Worm (Caenorhabditis elegans) whole organism, mixed stage, embryonic: Measurements from ENCODE around the gene gbas-1.

Experiments
- M03D4.4 ChIP-seq: sonication (generic microtip); optimal IDR thresholded peaks from 2 replicates; lab custom pipeline; 2017; ENCODE audit warnings: mild to moderate bottlenecking, missing genetic modification characterization, missing compliant biosample characterization
- bed-3 ChIP-seq: fragments of 200-800 bp; sonication (Bioruptor generic); optimal IDR thresholded peaks from 3 replicates; lab custom pipeline; 2018; ENCODE audit warnings: mild to moderate bottlenecking, missing genetic modification characterization, moderate library complexity, missing compliant biosample characterization
- blmp-1 ChIP-seq: fragments of 150-350 bp; optimal IDR thresholded peaks from 2 replicates; lab custom pipeline; 2014; ENCODE audit warnings: missing biosample characterization, missing genetic modification characterization
- ceh-39 ChIP-seq: fragments of 150-350 bp; optimal IDR thresholded peaks from 2 replicates; lab custom pipeline; 2014; ENCODE audit warnings: missing biosample characterization, missing genetic modification characterization
- ceh-83 ChIP-seq: fragments of 200-800 bp; sonication (Bioruptor generic); optimal IDR thresholded peaks from 2 replicates; lab custom pipeline; 2018; ENCODE audit warnings: mild to moderate bottlenecking, missing genetic modification characterization, missing compliant biosample characterization
- ces-1 ChIP-seq: fragments of 150-350 bp; optimal IDR thresholded peaks from 2 replicates; lab custom pipeline; 2014; ENCODE audit warnings: missing biosample characterization, missing genetic modification reagents, missing genetic modification characterization
- cnd-1 ChIP-seq: fragments of 200-800 bp; sonication (Bioruptor generic); optimal IDR thresholded peaks from 2 replicates; lab custom pipeline; 2018; ENCODE audit warnings: mild to moderate bottlenecking, missing genetic modification characterization, missing compliant biosample characterization
- drap-1 ChIP-seq: fragments of 200-800 bp; sonication (Bioruptor generic); optimal IDR thresholded peaks from 3 replicates; lab custom pipeline; 2018; ENCODE audit warnings: mild to moderate bottlenecking, missing genetic modification characterization, missing compliant biosample characterization
- elt-1 ChIP-seq: sonication (generic microtip); optimal IDR thresholded peaks from 2 replicates; lab custom pipeline; 2017; ENCODE audit warnings: missing genetic modification characterization, mild to moderate bottlenecking, missing compliant biosample characterization, antibody characterized with exemption, moderate library complexity, borderline replicate concordance; ENCODE audit not compliant: insufficient read depth
- flh-1 ChIP-seq: fragments of 200-800 bp; sonication (Bioruptor generic); optimal IDR thresholded peaks from 2 replicates; lab custom pipeline; 2018; ENCODE audit warnings: mild to moderate bottlenecking, missing genetic modification characterization, moderate library complexity, missing compliant biosample characterization
- ham-2 ChIP-seq: fragments of 200-800 bp; sonication (Bioruptor generic); optimal IDR thresholded peaks from 2 replicates; lab custom pipeline; 2018; ENCODE audit warnings: mild to moderate bottlenecking, missing genetic modification characterization, missing compliant biosample characterization
- hlh-1 ChIP-seq: fragments of 150-350 bp; optimal IDR thresholded peaks from 2 replicates; lab custom pipeline; 2014; ENCODE audit warnings: missing biosample characterization, missing genetic modification reagents, missing genetic modification characterization
- lin-13 ChIP-seq: fragments of 150-350 bp; optimal IDR thresholded peaks from 2 replicates; lab custom pipeline; 2014; ENCODE audit warnings: missing biosample characterization, missing genetic modification characterization
- lin-32 ChIP-seq: fragments of 200-800 bp; sonication (Bioruptor generic); optimal IDR thresholded peaks from 2 replicates; lab custom pipeline; 2018; ENCODE audit warnings: mild to moderate bottlenecking, missing genetic modification characterization, missing compliant biosample characterization
- lsy-2 ChIP-seq: fragments of 150-350 bp; optimal IDR thresholded peaks from 2 replicates; lab custom pipeline; 2014; ENCODE audit warnings: missing biosample characterization, missing genetic modification characterization
- mab-5 ChIP-seq: fragments of 150-350 bp; optimal IDR thresholded peaks from 2 replicates; lab custom pipeline; 2014; ENCODE audit warnings: missing biosample characterization, missing genetic modification characterization
- mep-1 ChIP-seq: fragments of 150-350 bp; optimal IDR thresholded peaks from 2 replicates; lab custom pipeline; 2017; ENCODE audit warnings: missing biosample characterization, missing genetic modification reagents, missing genetic modification characterization, inconsistent platforms
- mls-2 ChIP-seq: sonication (generic microtip); optimal IDR thresholded peaks from 2 replicates; lab custom pipeline; 2016; ENCODE audit warnings: mild to moderate bottlenecking, missing genetic modification characterization, moderate library complexity, missing compliant biosample characterization
- nhr-12 ChIP-seq: fragments of 150-350 bp; optimal IDR thresholded peaks from 2 replicates; lab custom pipeline; 2014; ENCODE audit warnings: missing biosample characterization, missing genetic modification characterization
- nhr-237 ChIP-seq: fragments of 150-350 bp; optimal IDR thresholded peaks from 2 replicates; lab custom pipeline; 2014; ENCODE audit warnings: missing biosample characterization, missing genetic modification characterization
- nhr-28 ChIP-seq: fragments of 150-350 bp; optimal IDR thresholded peaks from 2 replicates; lab custom pipeline; 2014; ENCODE audit warnings: missing biosample characterization, missing genetic modification characterization
- nhr-76 ChIP-seq: sonication (generic microtip); optimal IDR thresholded peaks from 2 replicates; lab custom pipeline; 2017; ENCODE audit warnings: missing biosample characterization, missing genetic modification characterization
- pha-4 ChIP-seq: fragments of 150-350 bp; optimal IDR thresholded peaks from 2 replicates; lab custom pipeline; 2018; ENCODE audit warnings: missing biosample characterization, missing genetic modification reagents, missing genetic modification characterization
- snpc-4 ChIP-seq: fragments of 150-350 bp; optimal IDR thresholded peaks from 2 replicates; lab custom pipeline; 2014; ENCODE audit warnings: missing biosample characterization, missing genetic modification characterization
- sptf-1 ChIP-seq: sonication (generic microtip); optimal IDR thresholded peaks from 2 replicates; lab custom pipeline; 2017; ENCODE audit warnings: mild to moderate bottlenecking, missing genetic modification characterization, moderate library complexity, missing compliant biosample characterization
- tbx-8 ChIP-seq: fragments of 200-800 bp; sonication (Bioruptor generic); optimal IDR thresholded peaks from 2 replicates; lab custom pipeline; 2018; ENCODE audit warnings: mild to moderate bottlenecking, missing genetic modification characterization, moderate library complexity, missing compliant biosample characterization
- unc-120 ChIP-seq: sonication (generic microtip); optimal IDR thresholded peaks from 2 replicates; lab custom pipeline; 2017; ENCODE audit warnings: missing genetic modification characterization, missing compliant biosample characterization; ENCODE audit not compliant: poor library complexity, severe bottlenecking
- unc-39 ChIP-seq: fragments of 150-350 bp; optimal IDR thresholded peaks from 2 replicates; lab custom pipeline; 2014; ENCODE audit warnings: missing biosample characterization, missing genetic modification characterization
- unc-62 ChIP-seq: fragments of 150-350 bp; optimal IDR thresholded peaks from 2 replicates; lab custom pipeline; 2014; ENCODE audit warnings: missing biosample characterization, missing genetic modification reagents, missing genetic modification characterization
- zip-8 ChIP-seq: fragments of 150-350 bp; optimal IDR thresholded peaks from 2 replicates; lab custom pipeline; 2014; ENCODE audit warnings: missing biosample characterization, missing genetic modification characterization
- ztf-11 ChIP-seq: fragments of 150-350 bp; optimal IDR thresholded peaks from 2 replicates; lab custom pipeline; 2014; ENCODE audit warnings: missing biosample characterization, missing genetic modification characterization

Gene gbas-1

DNA sequence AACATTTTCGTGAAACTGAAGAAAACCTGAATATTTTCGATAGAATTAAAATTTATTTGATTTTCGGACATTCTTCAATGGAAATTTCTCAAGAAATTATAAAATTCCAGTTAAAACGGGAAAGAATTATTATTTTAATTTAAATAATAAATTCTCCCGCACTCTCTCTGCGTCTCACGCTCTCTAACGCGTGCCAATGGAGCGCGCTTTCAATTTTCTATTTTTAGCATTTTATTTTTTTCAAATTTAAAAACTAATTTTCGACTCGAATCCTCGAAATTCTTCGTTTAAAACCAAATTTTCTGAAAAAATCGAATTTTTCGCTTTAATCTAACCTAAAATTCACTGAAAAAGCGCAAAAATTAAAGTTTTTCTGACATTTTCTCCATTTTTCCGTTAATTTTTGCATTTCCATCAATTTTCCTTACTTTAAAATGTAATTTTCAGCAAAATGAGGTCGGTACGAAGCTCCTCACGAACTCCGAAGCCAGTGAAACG, at the start of gene gbas-1:
gbas-1 (plus strand) TSS at position 448 of the 498 bp plus-strand sequence.
- TF ChIP-seq ces-1 (GFP tag; lab: Kevin White, UChicago) (peak; percentile 34), nhr-76 (tag; lab: Kevin White, UChicago) (no peak), lsy-2 (tag; lab: Kevin White, UChicago) (no peak), snpc-4 (no peak), nhr-237 (peak; percentile 2), unc-62 (no peak), ham-2 (no peak), ztf-11 (tag; lab: Kevin White, UChicago) (no peak), unc-39 (no peak), mls-2 (tag; lab: Kevin White, UChicago) (no peak), elt-1 (tag; lab: Kevin White, UChicago) (no peak), ceh-83 (no peak), tbx-8 (GFP tag; lab: Kevin White, UChicago) (no peak), hlh-1 (no peak), pha-4 (tag; lab: Kevin White, UChicago) (no peak), bed-3 (no peak), unc-120 (tag; lab: Kevin White, UChicago) (peak; percentile 99), lin-32 (GFP tag; lab: Kevin White, UChicago) (no peak), M03D4.4 (tag; lab: Kevin White, UChicago) (no peak), mab-5 (tag; lab: Kevin White, UChicago) (no peak), nhr-28 (tag; lab: Kevin White, UChicago) (no peak), ceh-39 (tag; lab: Kevin White, UChicago) (no peak)

DNA sequence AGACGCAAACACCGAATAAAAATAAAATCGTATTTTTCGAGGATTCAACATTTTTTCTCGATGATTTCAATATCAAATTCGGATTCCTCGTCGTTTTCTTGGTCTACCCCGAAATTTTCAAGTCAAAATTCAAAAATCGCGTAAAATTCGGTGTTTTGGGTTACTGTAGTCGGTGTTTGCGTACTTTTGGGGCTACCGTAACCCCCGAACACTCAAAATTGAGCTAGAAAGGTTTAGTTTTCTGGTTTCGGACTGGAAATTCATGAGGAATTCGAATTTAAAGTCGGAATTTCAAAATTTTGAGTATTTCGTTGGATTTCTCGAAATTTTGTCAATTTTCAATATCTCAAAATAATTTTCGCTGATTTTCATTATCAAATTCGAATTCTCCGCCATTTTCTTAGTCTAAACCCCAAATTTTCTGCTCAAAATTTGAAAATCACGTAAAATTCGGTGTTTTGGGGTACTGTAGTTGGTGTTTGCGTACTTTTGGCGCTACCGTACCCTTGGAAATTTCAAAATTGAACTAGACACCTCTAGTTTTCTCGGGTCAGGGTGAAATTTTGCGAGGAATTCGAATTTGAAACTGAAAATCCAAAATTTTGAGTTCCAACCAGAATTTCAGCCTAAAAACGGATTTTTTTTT, 48.6 kb upstream of the gbas-1 start:
- no peak for TF ChIP-seq nhr-12
- TF ChIP-seq unc-39 = no peak
- TF ChIP-seq lsy-2 (tag; lab: Kevin White, UChicago) = peak; percentile 79
- no peak for TF ChIP-seq zip-8 (tag; lab: Kevin White, UChicago)
- TF ChIP-seq nhr-28 (tag; lab: Kevin White, UChicago) = no peak
- TF ChIP-seq cnd-1 (tag; lab: Kevin White, UChicago) = no peak
- peak; percentile 55 for TF ChIP-seq lin-13 (tag; lab: Kevin White, UChicago)
- TF ChIP-seq elt-1 (tag; lab: Kevin White, UChicago) = no peak
- no peak for TF ChIP-seq ces-1 (GFP tag; lab: Kevin White, UChicago)

DNA sequence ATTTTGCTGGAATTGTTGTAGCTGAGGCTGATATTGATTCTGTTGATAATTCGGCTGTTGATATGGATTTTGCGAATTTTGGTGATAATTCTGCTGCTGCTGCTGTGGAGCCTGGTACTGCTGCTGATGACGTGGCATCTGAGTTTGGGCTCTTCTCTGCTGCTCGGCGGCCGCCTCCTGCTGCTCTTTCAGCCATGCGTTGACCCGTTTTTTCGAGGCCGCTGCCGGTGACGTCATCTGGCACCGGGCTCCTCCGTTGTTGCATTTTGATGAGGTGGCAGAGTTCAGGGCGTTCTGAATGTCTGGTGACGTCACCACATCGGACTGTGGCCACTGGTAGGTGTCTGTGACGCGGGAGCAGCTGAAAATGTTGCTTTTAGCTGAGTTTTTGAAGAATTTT, 47.7 kb upstream of the gbas-1 start:
- TF ChIP-seq ces-1 (GFP tag; lab: Kevin White, UChicago) (no peak), drap-1 (GFP tag; lab: Kevin White, UChicago) (no peak), unc-62 (no peak), zip-8 (tag; lab: Kevin White, UChicago) (peak; percentile 15), sptf-1 (tag; lab: Kevin White, UChicago) (no peak), nhr-237 (no peak), ztf-11 (tag; lab: Kevin White, UChicago) (no peak), nhr-76 (tag; lab: Kevin White, UChicago) (no peak)

DNA sequence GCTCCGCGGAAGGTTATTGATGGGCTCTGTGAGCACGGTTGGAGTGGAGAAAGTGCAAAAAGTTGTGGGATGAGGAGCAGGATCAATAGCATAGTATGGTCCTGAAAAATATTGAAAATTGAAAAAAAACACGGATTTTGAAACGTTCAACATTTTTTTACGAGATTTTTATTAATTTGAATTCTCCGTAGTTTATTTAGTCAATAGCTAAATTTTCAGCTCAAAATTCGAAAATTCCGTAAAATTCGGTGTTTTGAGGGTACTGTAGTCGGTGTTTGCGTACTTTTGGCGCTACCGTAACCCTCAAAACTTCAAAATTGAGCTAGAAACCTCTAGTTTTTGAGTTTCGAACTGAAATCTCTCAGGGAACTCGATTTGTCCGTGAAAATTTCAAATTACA, 45.8 kb upstream of the gbas-1 start, which contains the start of gene pqn-42:
pqn-42 (minus strand) TSS at position 101 of the 400 bp plus-strand sequence.
- no peak for TF ChIP-seq ces-1 (GFP tag; lab: Kevin White, UChicago)
- no peak for TF ChIP-seq nhr-237
- TF ChIP-seq ceh-39 (tag; lab: Kevin White, UChicago) = no peak
- no peak for TF ChIP-seq unc-39
- TF ChIP-seq flh-1 (GFP tag; lab: Kevin White, UChicago) = no peak
- TF ChIP-seq zip-8 (tag; lab: Kevin White, UChicago) = no peak
- no peak for TF ChIP-seq lsy-2 (tag; lab: Kevin White, UChicago)
- TF ChIP-seq nhr-12 = no peak
- no peak for TF ChIP-seq ham-2
- TF ChIP-seq unc-62 = no peak
- no peak for TF ChIP-seq mep-1 (tag; lab: Kevin White, UChicago)
- no peak for TF ChIP-seq blmp-1 (tag; lab: Kevin White, UChicago)

DNA sequence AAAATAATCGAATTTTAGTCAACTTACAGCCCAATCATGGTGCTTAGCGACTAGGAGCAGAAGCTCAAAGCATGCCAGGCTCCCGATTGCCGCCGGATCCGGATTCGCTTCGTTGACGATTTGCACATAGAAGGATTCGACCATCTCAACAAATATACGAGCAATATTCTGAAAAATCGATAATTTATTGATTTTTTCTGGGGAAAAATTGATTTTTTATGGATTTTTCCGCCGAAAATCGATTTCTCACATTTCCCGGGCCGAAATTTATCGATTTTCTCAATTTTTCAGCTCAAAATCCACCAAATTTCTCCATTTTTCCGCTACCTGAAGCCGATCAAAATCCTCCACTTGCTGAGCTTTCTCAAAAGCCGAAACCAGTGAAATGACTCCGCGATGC, 35.8 kb upstream of the gbas-1 start:
- TF ChIP-seq lin-32 (GFP tag; lab: Kevin White, UChicago) = no peak
- no peak for TF ChIP-seq unc-39
- TF ChIP-seq pha-4 (tag; lab: Kevin White, UChicago) = no peak
- no peak for TF ChIP-seq bed-3
- no peak for TF ChIP-seq hlh-1
- no peak for TF ChIP-seq ceh-83
- no peak for TF ChIP-seq nhr-237
- TF ChIP-seq ham-2 = no peak
- no peak for TF ChIP-seq flh-1 (GFP tag; lab: Kevin White, UChicago)
- TF ChIP-seq unc-120 (tag; lab: Kevin White, UChicago) = no peak
